Worm (Caenorhabditis elegans) whole organism, young adult: ENCODE data around the gene C02F5.3.

Experiments
- C06A6.2 ChIP-seq: fragments of 200-800 bp; sonication (Bioruptor generic); conservative IDR thresholded peaks from 2 replicates; pipeline ENCODE4 v1.3.6; 2022; ENCODE audit warnings: missing genetic modification characterization, missing compliant biosample characterization
- F39B2.1 ChIP-seq: fragments of 200-800 bp; sonication (Bioruptor generic); IDR thresholded peaks from 2 replicates; pipeline ENCODE4 v1.3.6; 2022; ENCODE audit warnings: missing genetic modification reagents, missing genetic modification characterization, missing compliant biosample characterization
- Y53G8AR.9 ChIP-seq: fragments of 200-800 bp; sonication (Bioruptor generic); conservative IDR thresholded peaks from 2 replicates; pipeline ENCODE4 v1.3.6; 2022; ENCODE audit warnings: missing genetic modification reagents, missing genetic modification characterization, missing compliant biosample characterization
- ama-1 ChIP-seq, 3 experiments: fragments of 150-350 bp in 1 of 3; sonication (generic microtip) in 2 of 3; optimal IDR thresholded peaks; 2 replicates each; lab custom pipeline; 2014 to 2018; ENCODE audit warnings: missing biosample characterization in 2 of 3, missing genetic modification characterization in 2 of 3, missing genetic modification reagents in 2 of 3
- bed-2 ChIP-seq: fragments of 200-800 bp; sonication (Bioruptor generic); IDR thresholded peaks from 2 replicates; pipeline ENCODE4 v1.3.6; 2022; ENCODE audit warnings: missing genetic modification reagents, missing genetic modification characterization, missing compliant biosample characterization
- die-1 ChIP-seq: sonication (generic microtip); optimal IDR thresholded peaks from 2 replicates; lab custom pipeline; 2016; ENCODE audit warnings: missing genotype, mild to moderate bottlenecking, missing genetic modification characterization, missing compliant biosample characterization
- lin-35 ChIP-seq, 3 experiments: fragments of 150-350 bp in 2 of 3; sonication (generic microtip) in 1 of 3; optimal IDR thresholded peaks; 2 replicates each; lab custom pipeline; 2014 to 2018; ENCODE audit warnings: missing biosample characterization in 3 of 3, missing genetic modification characterization in 3 of 3, missing genetic modification reagents in 3 of 3
- lir-1 ChIP-seq: fragments of 200-800 bp; sonication (Bioruptor generic); conservative IDR thresholded peaks from 2 replicates; pipeline ENCODE4 v1.3.6; 2022; ENCODE audit warnings: missing genetic modification reagents, missing genetic modification characterization, missing compliant biosample characterization
- nfya-1 ChIP-seq: sonication (generic microtip); optimal IDR thresholded peaks from 2 replicates; lab custom pipeline; 2017; ENCODE audit warnings: antibody characterized with exemption, missing compliant biosample characterization, missing genetic modification characterization, borderline replicate concordance; ENCODE audit not compliant: insufficient read depth
- nhr-90 ChIP-seq: sonication (generic microtip); optimal IDR thresholded peaks from 2 replicates; lab custom pipeline; 2016; ENCODE audit warnings: missing genotype, mild to moderate bottlenecking, missing genetic modification characterization, missing compliant biosample characterization
- repo-1 ChIP-seq: sonication (generic microtip); optimal IDR thresholded peaks from 2 replicates; lab custom pipeline; 2017; ENCODE audit warnings: mild to moderate bottlenecking, missing genetic modification characterization, missing compliant biosample characterization
- ztf-18 ChIP-seq: sonication (generic microtip); optimal IDR thresholded peaks from 2 replicates; lab custom pipeline; 2016; ENCODE audit warnings: missing genotype, mild to moderate bottlenecking, missing genetic modification characterization, missing compliant biosample characterization

DNA sequence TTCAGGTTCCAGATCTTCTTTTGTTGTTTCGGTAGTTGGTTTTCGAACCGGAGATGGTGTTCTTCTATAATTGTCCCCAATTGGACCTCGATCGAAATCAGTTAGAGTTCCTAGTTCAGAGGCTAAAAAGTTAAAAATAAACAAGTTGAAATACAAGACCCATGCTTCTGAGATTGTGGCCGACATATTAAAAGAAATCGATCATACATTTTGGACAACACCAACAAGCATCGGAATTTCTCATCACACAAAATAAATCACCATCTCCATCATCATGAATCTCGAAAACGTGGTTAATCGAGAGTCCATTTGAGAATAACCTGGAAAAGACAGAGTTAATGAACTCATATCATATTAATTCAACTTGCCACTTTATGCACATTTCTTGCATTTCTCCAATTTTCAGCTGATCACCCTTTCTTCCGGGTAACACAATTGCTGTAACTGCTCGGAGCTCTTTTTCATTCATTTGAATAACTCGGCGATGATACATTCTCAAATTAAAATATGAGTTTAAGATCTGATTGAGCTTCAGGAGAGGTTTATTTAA is 26.1 kb downstream of the C02F5.3 start, which contains the start of the genes mps-4 and F09G8.10:
- TF ChIP-seq Y53G8AR.9 (GFP tag; lab: Robert Waterston, UW) (no peak), ztf-18 (tag; lab: Kevin White, UChicago) (no peak), repo-1 (tag; lab: Kevin White, UChicago) (no peak), nfya-1 (tag; lab: Kevin White, UChicago) (no peak), lir-1 (GFP tag; lab: Robert Waterston, UW) (no peak), C06A6.2 (GFP tag; lab: Robert Waterston, UW) (no peak), nhr-90 (tag; lab: Kevin White, UChicago) (no peak), die-1 (tag; lab: Kevin White, UChicago) (no peak), F39B2.1 (GFP tag; lab: Robert Waterston, UW) (no peak), bed-2 (GFP tag; lab: Robert Waterston, UW) (no peak), ama-1 (optimal IDR thresholded peaks at IDR 0.05; lab: Kevin White, UChicago) (no peak), ama-1 (GFP tag; optimal IDR thresholded peaks at IDR 0.05; lab: Kevin White, UChicago) (no peak), lin-35 (GFP tag; optimal IDR thresholded peaks at IDR 0.05; lab: Kevin White, UChicago) (no peak)
